Worm (Caenorhabditis elegans) whole organism, late embryonic: ENCODE measurements around the gene metl-9.

Source experiments
- K02D7.2 ChIP-seq: sonication (generic microtip); optimal IDR thresholded peaks from 2 replicates; lab custom pipeline; 2017; ENCODE audit warnings: mild to moderate bottlenecking, missing genetic modification characterization, missing compliant biosample characterization
- Y22D7AL.16 ChIP-seq: sonication (generic microtip); optimal IDR thresholded peaks from 2 replicates; lab custom pipeline; 2016; ENCODE audit warnings: missing genetic modification characterization, missing compliant biosample characterization
- ahr-1 ChIP-seq: sonication (generic microtip); optimal IDR thresholded peaks from 2 replicates; lab custom pipeline; 2016; ENCODE audit warnings: missing genetic modification characterization, missing compliant biosample characterization
- ceh-18 ChIP-seq: sonication (generic microtip); optimal IDR thresholded peaks from 2 replicates; lab custom pipeline; 2016; ENCODE audit warnings: missing genetic modification characterization, missing compliant biosample characterization
- ceh-19 ChIP-seq: fragments of 200-800 bp; sonication (Bioruptor generic); optimal IDR thresholded peaks from 2 replicates; lab custom pipeline; 2018; ENCODE audit warnings: mild to moderate bottlenecking, missing genetic modification characterization, missing compliant biosample characterization
- ceh-24 ChIP-seq: sonication (generic microtip); optimal IDR thresholded peaks from 2 replicates; lab custom pipeline; 2016; ENCODE audit warnings: mild to moderate bottlenecking, missing genetic modification characterization, missing compliant biosample characterization
- ceh-34 ChIP-seq: sonication (generic microtip); optimal IDR thresholded peaks from 2 replicates; lab custom pipeline; 2016; ENCODE audit warnings: mild to moderate bottlenecking, missing genetic modification characterization, missing compliant biosample characterization
- ceh-48 ChIP-seq: sonication (generic microtip); optimal IDR thresholded peaks from 2 replicates; lab custom pipeline; 2016; ENCODE audit warnings: missing genetic modification characterization, inconsistent platforms, missing compliant biosample characterization
- ceh-6 ChIP-seq: fragments of 200-800 bp; sonication (Bioruptor generic); optimal IDR thresholded peaks from 2 replicates; lab custom pipeline; 2018; ENCODE audit warnings: mild to moderate bottlenecking, missing genetic modification characterization, missing compliant biosample characterization
- ceh-9 ChIP-seq: sonication (generic microtip); optimal IDR thresholded peaks from 2 replicates; lab custom pipeline; 2016; ENCODE audit warnings: mild to moderate bottlenecking, missing genetic modification characterization, inconsistent platforms, missing compliant biosample characterization
- dve-1 ChIP-seq: sonication (generic microtip); optimal IDR thresholded peaks from 2 replicates; lab custom pipeline; 2017; ENCODE audit warnings: antibody characterized with exemption, mild to moderate bottlenecking, missing genetic modification characterization, missing compliant biosample characterization
- elt-2 ChIP-seq: sonication (generic microtip); optimal IDR thresholded peaks from 2 replicates; lab custom pipeline; 2016; ENCODE audit warnings: missing genetic modification reagents, missing genetic modification characterization, missing compliant biosample characterization
- elt-4 ChIP-seq: sonication (generic microtip); optimal IDR thresholded peaks from 2 replicates; lab custom pipeline; 2016; ENCODE audit warnings: missing genetic modification characterization, missing compliant biosample characterization
- ets-4 ChIP-seq: sonication (generic microtip); optimal IDR thresholded peaks from 2 replicates; lab custom pipeline; 2016; ENCODE audit warnings: missing genetic modification characterization, missing compliant biosample characterization
- fax-1 ChIP-seq: sonication (generic microtip); optimal IDR thresholded peaks from 2 replicates; lab custom pipeline; 2016; ENCODE audit warnings: missing genotype, missing genetic modification characterization, missing compliant biosample characterization
- fkh-10 ChIP-seq: fragments of 150-350 bp; optimal IDR thresholded peaks from 2 replicates; lab custom pipeline; 2014; ENCODE audit warnings: missing biosample characterization, missing genetic modification reagents, missing genetic modification characterization
- fkh-6 ChIP-seq: sonication (generic microtip); optimal IDR thresholded peaks from 2 replicates; lab custom pipeline; 2016; ENCODE audit warnings: missing genetic modification characterization, missing compliant biosample characterization
- gmeb-2 ChIP-seq: sonication (generic microtip); optimal IDR thresholded peaks from 2 replicates; lab custom pipeline; 2016; ENCODE audit warnings: missing genetic modification characterization, inconsistent platforms, missing compliant biosample characterization
- hlh-13 ChIP-seq: fragments of 200-800 bp; sonication (Bioruptor generic); optimal IDR thresholded peaks from 2 replicates; lab custom pipeline; 2018; ENCODE audit warnings: mild to moderate bottlenecking, missing genetic modification characterization, missing compliant biosample characterization
- hlh-15 ChIP-seq: sonication (generic microtip); optimal IDR thresholded peaks from 2 replicates; lab custom pipeline; 2016; ENCODE audit warnings: missing genetic modification characterization, missing compliant biosample characterization
- hlh-6 ChIP-seq: sonication (generic microtip); optimal IDR thresholded peaks from 2 replicates; lab custom pipeline; 2016; ENCODE audit warnings: missing genotype, missing genetic modification characterization, missing compliant biosample characterization
- lim-6 ChIP-seq: sonication (generic microtip); optimal IDR thresholded peaks from 2 replicates; lab custom pipeline; 2016; ENCODE audit warnings: missing genetic modification characterization, missing compliant biosample characterization
- nhr-11 ChIP-seq: fragments of 150-350 bp; optimal IDR thresholded peaks from 2 replicates; lab custom pipeline; 2014; ENCODE audit warnings: missing biosample characterization, missing genetic modification characterization
- odd-2 ChIP-seq: sonication (generic microtip); optimal IDR thresholded peaks from 2 replicates; lab custom pipeline; 2017; ENCODE audit warnings: antibody characterized with exemption, mild to moderate bottlenecking, missing genetic modification characterization, missing compliant biosample characterization
- pha-4 ChIP-seq: fragments of 150-350 bp; optimal IDR thresholded peaks from 2 replicates; lab custom pipeline; 2018; ENCODE audit warnings: missing biosample characterization, missing genetic modification reagents, missing genetic modification characterization
- pqm-1 ChIP-seq: sonication (generic microtip); optimal IDR thresholded peaks from 2 replicates; lab custom pipeline; 2016; ENCODE audit warnings: missing genetic modification characterization, missing compliant biosample characterization
- ref-2 ChIP-seq: sonication (generic microtip); optimal IDR thresholded peaks from 2 replicates; lab custom pipeline; 2016; ENCODE audit warnings: missing genetic modification characterization, missing compliant biosample characterization
- sox-2 ChIP-seq: fragments of 200-800 bp; sonication (Bioruptor generic); IDR thresholded peaks from 2 replicates; pipeline ENCODE4 v1.3.6; 2022; ENCODE audit warnings: missing genetic modification reagents, missing genetic modification characterization, missing compliant biosample characterization
- tbx-7 ChIP-seq: sonication (generic microtip); optimal IDR thresholded peaks from 2 replicates; lab custom pipeline; 2016; ENCODE audit warnings: missing genotype, missing genetic modification characterization, missing compliant biosample characterization
- ttx-3 ChIP-seq: sonication (generic microtip); optimal IDR thresholded peaks from 2 replicates; lab custom pipeline; 2016; ENCODE audit warnings: missing genetic modification reagents, missing genetic modification characterization, missing compliant biosample characterization
- unc-3 ChIP-seq, 2 experiments: fragments of 200-800 bp in 1 of 2; sonication (Bioruptor generic) in 1 of 2; sonication (generic microtip) in 1 of 2; conservative IDR thresholded peaks in 1 of 2; optimal IDR thresholded peaks in 1 of 2; 2 replicates each; pipeline versions ENCODE4 v1.3.6 to Lab custom; 2016 to 2022; ENCODE audit warnings: missing compliant biosample characterization in 2 of 2, missing genetic modification characterization in 2 of 2, missing genetic modification reagents in 1 of 2
- unc-55 ChIP-seq: sonication (generic microtip); optimal IDR thresholded peaks from 2 replicates; lab custom pipeline; 2017; ENCODE audit warnings: missing biosample characterization, missing genetic modification reagents, missing genetic modification characterization
- unc-86 ChIP-seq: sonication (generic microtip); optimal IDR thresholded peaks from 2 replicates; lab custom pipeline; 2016; ENCODE audit warnings: missing genetic modification characterization, missing compliant biosample characterization
- zip-5 ChIP-seq: sonication (generic microtip); optimal IDR thresholded peaks from 2 replicates; lab custom pipeline; 2016; ENCODE audit warnings: missing genetic modification characterization, missing compliant biosample characterization
- ztf-16 ChIP-seq: sonication (generic microtip); optimal IDR thresholded peaks from 2 replicates; lab custom pipeline; 2017; ENCODE audit warnings: missing genetic modification characterization, missing compliant biosample characterization

The metl-9 gene

DNA sequence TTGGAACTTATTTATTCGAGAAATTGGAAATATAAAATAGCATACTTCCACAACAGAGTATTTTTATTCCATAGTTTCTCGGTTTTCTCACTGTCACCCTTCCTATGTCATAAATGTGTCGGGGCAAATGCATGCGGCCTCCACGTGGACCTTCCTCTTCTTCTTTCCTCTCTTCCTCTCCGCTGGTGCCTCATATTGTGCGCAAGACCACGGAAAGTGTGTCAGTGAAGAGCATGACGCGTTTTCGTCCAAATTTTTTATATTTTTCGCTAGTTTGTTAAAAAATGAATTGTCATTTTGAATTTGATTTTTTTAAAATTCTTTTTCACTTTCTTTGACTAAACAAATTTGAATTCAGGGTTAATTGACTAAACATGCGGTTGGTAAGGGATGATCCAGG, 13.9 kb downstream of the metl-9 start, which contains the start of gene mans-3 (continued):
- peak; percentile 6 for TF ChIP-seq hlh-15 (tag; lab: Kevin White, UChicago)
- TF ChIP-seq fkh-10: no peak
- no peak for TF ChIP-seq ceh-9 (tag; lab: Kevin White, UChicago)
- peak; percentile 81 for TF ChIP-seq ceh-18
- TF ChIP-seq elt-4 (tag; lab: Kevin White, UChicago): no peak
- peak; percentile 7 for TF ChIP-seq Y22D7AL.16
- peak; percentile 34 for TF ChIP-seq fax-1 (tag; lab: Kevin White, UChicago)
- TF ChIP-seq hlh-6: no peak
- TF ChIP-seq pqm-1 (tag; lab: Kevin White, UChicago): no peak
- peak; percentile 90 for TF ChIP-seq ref-2 (tag; lab: Kevin White, UChicago)
- TF ChIP-seq ttx-3 (tag; lab: Kevin White, UChicago): peak; percentile 74
- peak; percentile 29 for TF ChIP-seq ceh-6 (GFP tag; lab: Kevin White, UChicago)
- TF ChIP-seq tbx-7 (tag; lab: Kevin White, UChicago): no peak
- TF ChIP-seq zip-5: peak; percentile 28
- TF ChIP-seq K02D7.2 (tag; lab: Kevin White, UChicago): no peak
- TF ChIP-seq sox-2 (GFP tag; lab: Robert Waterston, UW): no peak
- TF ChIP-seq ets-4 (tag; lab: Kevin White, UChicago): peak; percentile 39

DNA sequence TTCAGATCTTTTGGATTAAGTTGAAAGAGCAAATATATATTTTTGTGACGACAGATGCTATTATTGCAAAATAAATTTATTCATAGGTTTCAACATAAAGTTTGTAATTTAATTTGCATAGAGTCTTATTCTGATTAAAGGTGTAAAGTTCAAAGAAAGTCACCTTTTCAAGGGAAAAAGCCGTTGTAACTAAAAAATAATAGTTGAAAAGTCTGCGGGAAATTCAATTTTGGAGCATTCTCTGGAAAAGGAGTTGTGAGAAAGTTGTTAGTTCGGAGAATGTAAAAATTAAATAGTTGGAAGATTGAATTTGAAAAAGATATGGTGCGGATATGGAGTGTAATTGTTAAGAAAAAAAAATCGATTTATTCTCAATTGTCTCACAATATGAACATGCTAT, 14.9 kb downstream of the metl-9 start:
- no peak for TF ChIP-seq ttx-3 (tag; lab: Kevin White, UChicago)
- TF ChIP-seq ceh-24 (tag; lab: Kevin White, UChicago): no peak
- no peak for TF ChIP-seq lim-6 (tag; lab: Kevin White, UChicago)
- no peak for TF ChIP-seq hlh-13
- TF ChIP-seq hlh-15 (tag; lab: Kevin White, UChicago): no peak
- TF ChIP-seq ceh-48 (tag; lab: Kevin White, UChicago): no peak
- no peak for TF ChIP-seq unc-55 (GFP tag; lab: Kevin White, UChicago)
- no peak for TF ChIP-seq tbx-7 (tag; lab: Kevin White, UChicago)
- TF ChIP-seq pha-4 (tag; lab: Kevin White, UChicago): no peak
- TF ChIP-seq unc-3 (GFP tag; conservative IDR thresholded peaks at IDR 0.05; lab: Robert Waterston, UW): no peak
- TF ChIP-seq unc-3 (tag; optimal IDR thresholded peaks at IDR 0.05; lab: Kevin White, UChicago): no peak
- no peak for TF ChIP-seq nhr-11 (tag; lab: Kevin White, UChicago)
- no peak for TF ChIP-seq ahr-1 (tag; lab: Kevin White, UChicago)
- TF ChIP-seq ets-4 (tag; lab: Kevin White, UChicago): no peak

DNA sequence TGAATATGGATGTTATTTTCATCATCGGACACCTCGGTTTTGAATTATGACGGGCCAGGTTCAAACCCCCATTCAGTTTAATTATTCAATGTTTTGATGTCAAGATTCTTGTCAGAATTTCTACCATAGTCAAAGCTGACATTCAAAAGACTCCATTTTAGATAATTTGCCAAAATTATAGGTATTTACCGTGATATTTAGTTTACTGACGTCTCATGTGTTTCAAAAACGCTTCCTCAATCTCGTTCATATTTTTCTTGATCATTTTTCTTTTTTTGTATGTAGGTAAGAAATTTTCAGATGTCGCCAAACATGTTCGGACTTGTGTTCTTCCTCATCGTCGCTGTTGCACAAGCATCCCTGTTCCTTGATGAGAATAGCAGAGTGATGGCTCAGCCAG, 16.2 kb downstream of the metl-9 start, which contains the start of gene EGAP5.1:
Gene EGAP5.1 (plus strand): TSS at position 301 of the 400 bp plus-strand sequence.
- TF ChIP-seq ahr-1 (tag; lab: Kevin White, UChicago) (no peak), unc-3 (GFP tag; conservative IDR thresholded peaks at IDR 0.05; lab: Robert Waterston, UW) (no peak), unc-3 (tag; optimal IDR thresholded peaks at IDR 0.05; lab: Kevin White, UChicago) (no peak), dve-1 (tag; lab: Kevin White, UChicago) (no peak), ztf-16 (tag; lab: Kevin White, UChicago) (no peak), unc-86 (tag; lab: Kevin White, UChicago) (no peak), sox-2 (GFP tag; lab: Robert Waterston, UW) (no peak), fkh-6 (tag; lab: Kevin White, UChicago) (no peak), ceh-19 (no peak), ceh-24 (tag; lab: Kevin White, UChicago) (no peak), gmeb-2 (no peak), zip-5 (no peak)

DNA sequence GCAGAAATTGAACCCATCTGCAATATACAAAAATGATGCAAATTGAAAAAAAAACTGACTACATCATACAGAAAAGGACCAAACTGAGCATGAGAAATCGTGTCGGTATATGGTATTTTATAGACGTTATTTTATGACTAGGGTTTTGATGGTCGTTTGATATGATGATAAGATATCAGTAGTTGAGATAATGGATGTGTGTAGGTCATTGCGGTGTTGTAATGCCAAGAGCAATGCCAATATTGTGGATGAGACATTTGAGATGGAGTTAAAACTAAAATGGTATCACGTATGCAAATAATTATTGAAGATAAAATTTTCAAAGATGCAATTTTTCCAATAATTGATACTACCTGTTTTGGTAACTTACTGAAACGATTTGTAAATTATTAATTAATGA, 19.3 kb downstream of the metl-9 start, which contains the start of gene C31H2.4:
Gene C31H2.4 (minus strand): TSS at position 19 of the 400 bp plus-strand sequence.
- TF ChIP-seq ceh-34 (tag; lab: Kevin White, UChicago) (no peak), zip-5 (no peak), odd-2 (tag; lab: Kevin White, UChicago) (no peak), elt-2 (peak; percentile 79)
- TF ChIP-seq, all 69 proteins: peak for 1
